Fruit fly (Drosophila melanogaster) whole organism, embryonic: ENCODE data around the gene Mvl.

ENCODE experiments used
- Dek ChIP-seq: fragments of 200-800 bp; sonication (Bioruptor generic); optimal IDR thresholded peaks from 3 replicates; lab custom pipeline; 2019; ENCODE audit warnings: missing biosample characterization, mild to moderate bottlenecking, missing genetic modification characterization, moderate library complexity
- lola ChIP-seq, 3 experiments: fragments of >200 bp in 2 of 3; fragments of 200-800 bp in 1 of 3; sonication (Bioruptor generic) in 1 of 3; optimal IDR thresholded peaks; 2 replicates each; lab custom pipeline; 2017 to 2019; ENCODE audit warnings: missing biosample characterization in 3 of 3, missing genetic modification characterization in 3 of 3, mild to moderate bottlenecking in 1 of 3, moderate library complexity in 1 of 3

DNA sequence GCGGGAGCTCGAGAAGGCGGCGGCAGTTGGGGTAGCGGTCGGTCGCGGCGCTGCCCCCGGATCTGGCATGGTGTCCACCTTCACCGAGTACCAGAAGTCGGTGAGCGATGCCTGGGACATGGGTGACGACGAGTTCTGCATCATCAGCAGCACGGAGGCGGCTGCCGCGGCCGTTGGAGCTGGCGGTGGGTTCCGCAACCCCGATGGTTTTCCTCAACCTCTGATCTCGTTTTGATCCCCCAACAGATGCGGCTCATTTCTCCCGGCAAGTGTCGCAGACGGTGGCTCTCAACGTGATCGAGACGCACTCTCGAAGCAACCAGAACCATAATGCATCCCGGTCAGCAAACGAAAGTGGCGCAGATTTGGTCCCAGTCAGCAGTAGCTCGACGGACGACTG lies 41.9 kb upstream of the Mvl start:
- TF ChIP-seq Dek (no peak), lola (GFP tag; optimal IDR thresholded peaks at IDR 0.05; lab: Kevin White, UChicago) (no peak)
